Worm (Caenorhabditis elegans) whole organism, L4 larva: Measurements from ENCODE around the gene T04C12.1.

Source experiments
- aly-2 ChIP-seq: sonication (generic microtip); optimal IDR thresholded peaks from 2 replicates; lab custom pipeline; 2018; ENCODE audit warnings: missing biosample characterization, missing genetic modification characterization
- ceh-44 ChIP-seq: fragments of 200-800 bp; sonication (Bioruptor generic); IDR thresholded peaks from 2 replicates; pipeline ENCODE4 v1.3.6; 2022; ENCODE audit warnings: missing genetic modification reagents, missing genetic modification characterization, missing compliant biosample characterization
- ceh-62 ChIP-seq: sonication (generic microtip); optimal IDR thresholded peaks from 2 replicates; lab custom pipeline; 2017; ENCODE audit warnings: missing biosample characterization, missing genetic modification characterization
- egl-27 ChIP-seq: sonication (generic microtip); optimal IDR thresholded peaks from 3 replicates; lab custom pipeline; 2017; ENCODE audit warnings: missing biosample characterization, missing genetic modification reagents, missing genetic modification characterization
- nhr-28 ChIP-seq: fragments of 150-350 bp; optimal IDR thresholded peaks from 2 replicates; lab custom pipeline; 2014; ENCODE audit warnings: missing biosample characterization, missing genetic modification characterization
- nhr-77 ChIP-seq: fragments of 150-350 bp; optimal IDR thresholded peaks from 2 replicates; lab custom pipeline; 2014; ENCODE audit warnings: missing biosample characterization, missing genetic modification characterization
- tra-1 ChIP-seq: fragments of 200-800 bp; sonication (Bioruptor generic); IDR thresholded peaks from 2 replicates; pipeline ENCODE4 v1.3.6; 2022; ENCODE audit warnings: missing genetic modification reagents, missing genetic modification characterization, missing compliant biosample characterization
- unc-130 ChIP-seq: sonication (generic microtip); optimal IDR thresholded peaks from 2 replicates; lab custom pipeline; 2016; ENCODE audit warnings: missing genetic modification reagents, missing genetic modification characterization, missing compliant biosample characterization
- unc-39 ChIP-seq: sonication (generic microtip); optimal IDR thresholded peaks from 2 replicates; lab custom pipeline; 2017; ENCODE audit warnings: missing biosample characterization, missing genetic modification characterization
- unc-62 ChIP-seq, 3 experiments: fragments of 150-350 bp in 1 of 3; sonication (generic microtip); optimal IDR thresholded peaks in 2 of 3; peaks in 1 of 3; 1 replicate in 1 of 3; 2 replicates in 2 of 3; lab custom pipeline; 2014 to 2017; ENCODE audit warnings: missing biosample characterization in 3 of 3, missing genetic modification characterization in 3 of 3, missing genetic modification reagents in 3 of 3, missing genotype in 1 of 3

DNA sequence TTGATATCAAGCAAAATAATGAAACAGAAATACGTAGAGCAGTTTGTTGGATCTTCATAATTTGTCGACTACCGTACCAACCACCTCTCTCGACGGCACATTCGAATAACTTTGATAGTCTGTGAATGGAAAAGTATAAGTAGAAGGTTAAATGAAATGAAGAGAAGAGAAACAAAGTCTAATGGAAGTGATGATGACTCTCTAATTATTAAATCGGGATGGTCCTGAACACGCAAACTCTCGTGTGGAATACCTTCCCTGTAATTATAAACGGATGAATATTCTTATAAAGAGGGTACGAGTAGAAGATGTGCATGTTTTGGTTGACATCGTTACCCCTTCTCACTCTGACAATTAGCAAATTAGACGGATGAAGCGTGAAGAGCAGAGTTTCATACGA, 36.3 kb downstream of the T04C12.1 start, which contains the start of the genes C13G3.12 and hot-6:
- no peak for TF ChIP-seq aly-2
- no peak for TF ChIP-seq egl-27 (tag; lab: Kevin White, UChicago)
- TF ChIP-seq ceh-44 (GFP tag; lab: Robert Waterston, UW) = no peak
- TF ChIP-seq ceh-62 (tag; lab: Kevin White, UChicago) = no peak
- TF ChIP-seq tra-1 (GFP tag; lab: Robert Waterston, UW) = no peak
- TF ChIP-seq nhr-28 = no peak
- no peak for TF ChIP-seq nhr-77 (tag; lab: Kevin White, UChicago)
- TF ChIP-seq unc-39 (tag; lab: Kevin White, UChicago) = no peak
- TF ChIP-seq unc-130 (GFP tag; lab: Kevin White, UChicago) = no peak
- no peak for TF ChIP-seq unc-62 (GFP tag; optimal IDR thresholded peaks at IDR 0.05 in 1 of 2; lab: Kevin White, UChicago)
- TF ChIP-seq unc-62 (tag; optimal IDR thresholded peaks at IDR 0.05; lab: Kevin White, UChicago) = no peak
